Fruit fly (Drosophila melanogaster): ENCODE results near the gene cni.

dm6 chr2L:16292975-16293501, 17.5 kb downstream of the cni start, which contains the start of gene CG13258:
- TF ChIP-seq psq (optimal IDR thresholded peaks at IDR 0.05) (no peak), Sin3A (optimal IDR thresholded peaks at IDR 0.05) (no peak), Myc (optimal IDR thresholded peaks at IDR 0.05) (no peak), h (optimal IDR thresholded peaks at IDR 0.05) (no peak), insv (optimal IDR thresholded peaks at IDR 0.05) (no peak)

Data from Kc167 (cell line).